Fruit fly (Drosophila melanogaster) whole organism, embryonic: ENCODE data around the gene Cad96Cb.
A peak's percentile ranks its signal among the peaks of the same experiment; 100 is the strongest.

ENCODE experiments used
- CG10209 ChIP-seq: fragments of 200-800 bp; sonication (Bioruptor generic); optimal IDR thresholded peaks from 3 replicates; lab custom pipeline; 2017; ENCODE audit warnings: missing biosample characterization, mild to moderate bottlenecking, missing genetic modification characterization, missing genetic modification reagents
- CG11504 ChIP-seq: fragments of 200-800 bp; sonication (Bioruptor generic); optimal IDR thresholded peaks from 3 replicates; lab custom pipeline; 2019; ENCODE audit warnings: missing biosample characterization, mild to moderate bottlenecking, missing genetic modification characterization, moderate library complexity
- CG12236 ChIP-seq: fragments of 200-800 bp; sonication (Bioruptor generic); optimal IDR thresholded peaks from 2 replicates; lab custom pipeline; 2016; ENCODE audit warnings: missing biosample characterization, missing genetic modification characterization
- CG13296 ChIP-seq: fragments of 200-800 bp; sonication (Bioruptor generic); optimal IDR thresholded peaks from 3 replicates; lab custom pipeline; 2018; ENCODE audit warnings: missing biosample characterization, mild to moderate bottlenecking, missing genetic modification characterization
- CG13624 ChIP-seq: fragments of 200-800 bp; sonication (Bioruptor generic); optimal IDR thresholded peaks from 2 replicates; lab custom pipeline; 2016; ENCODE audit warnings: missing biosample characterization, missing genetic modification characterization
- CG14860 ChIP-seq: fragments of 200-800 bp; sonication (Bioruptor generic); IDR thresholded peaks from 3 replicates; pipeline ENCODE4 v1.3.6; 2022; ENCODE audit warnings: missing biosample characterization, missing genetic modification characterization; ENCODE audit not compliant: partially characterized antibody
- CG16815 ChIP-seq: fragments of 200-800 bp; sonication (Bioruptor generic); optimal IDR thresholded peaks from 3 replicates; lab custom pipeline; 2017; ENCODE audit warnings: missing biosample characterization, mild to moderate bottlenecking, missing genetic modification characterization
- CG31441 ChIP-seq: fragments of 200-800 bp; sonication (Bioruptor generic); IDR thresholded peaks from 2 replicates; pipeline ENCODE4 v1.3.6; 2022; ENCODE audit warnings: missing biosample characterization, missing genetic modification characterization
- CG3838 ChIP-seq: fragments of 200-800 bp; sonication (Bioruptor generic); optimal IDR thresholded peaks from 3 replicates; lab custom pipeline; 2016; ENCODE audit warnings: missing biosample characterization, missing genetic modification characterization
- CG4360 ChIP-seq: fragments of 200-800 bp; sonication (Bioruptor generic); IDR thresholded peaks from 2 replicates; pipeline ENCODE4 v1.3.6; 2022; ENCODE audit warnings: missing biosample characterization, missing genetic modification characterization
- CG4404 ChIP-seq: fragments of 200-800 bp; sonication (Bioruptor generic); IDR thresholded peaks from 2 replicates; pipeline ENCODE4 v1.3.6; 2022; ENCODE audit warnings: missing biosample characterization, missing genetic modification characterization
- CG4854 ChIP-seq: fragments of 200-800 bp; sonication (Bioruptor generic); optimal IDR thresholded peaks from 2 replicates; lab custom pipeline; 2016; ENCODE audit warnings: missing biosample characterization, missing genetic modification characterization, inconsistent platforms
- CG6175 ChIP-seq: fragments of 200-800 bp; sonication (Bioruptor generic); IDR thresholded peaks from 3 replicates; pipeline ENCODE4 v1.3.6; 2022; ENCODE audit warnings: missing biosample characterization, missing genetic modification characterization
- CG6254 ChIP-seq: fragments of 200-800 bp; sonication (Bioruptor generic); optimal IDR thresholded peaks from 3 replicates; lab custom pipeline; 2017; ENCODE audit warnings: mild to moderate bottlenecking, missing biosample characterization, missing genetic modification reagents, missing genetic modification characterization
- CG7357 ChIP-seq: fragments of 200-800 bp; sonication (Bioruptor generic); IDR thresholded peaks from 3 replicates; pipeline ENCODE4 v1.3.6; 2022; ENCODE audit warnings: missing biosample characterization, missing genetic modification characterization
- CG9215 ChIP-seq: fragments of 200-800 bp; sonication (Bioruptor generic); IDR thresholded peaks from 2 replicates; pipeline ENCODE4 v1.3.6; 2022; ENCODE audit warnings: missing biosample characterization, missing genetic modification characterization
- CG9817 ChIP-seq: fragments of 200-800 bp; sonication (Bioruptor generic); optimal IDR thresholded peaks from 2 replicates; lab custom pipeline; 2018; ENCODE audit warnings: missing biosample characterization, mild to moderate bottlenecking, missing genetic modification characterization, moderate library complexity
- Fer1 ChIP-seq: fragments of 200-800 bp; sonication (Bioruptor generic); optimal IDR thresholded peaks from 2 replicates; lab custom pipeline; 2017; ENCODE audit warnings: missing biosample characterization, mild to moderate bottlenecking, missing genetic modification characterization
- H2.0 ChIP-seq: fragments of 200-800 bp; sonication (Bioruptor generic); IDR thresholded peaks from 2 replicates; pipeline ENCODE4 v1.3.6; 2022; ENCODE audit warnings: missing biosample characterization, missing genetic modification characterization
- Hr39 ChIP-seq: fragments of >200 bp; optimal IDR thresholded peaks from 2 replicates; lab custom pipeline; 2017
- Lhr ChIP-seq: fragments of 200-800 bp; sonication (Bioruptor generic); optimal IDR thresholded peaks from 3 replicates; lab custom pipeline; 2017; ENCODE audit warnings: mild to moderate bottlenecking, missing biosample characterization, missing genetic modification reagents, missing genetic modification characterization
- Lim3 ChIP-seq: fragments of 200-800 bp; sonication (Bioruptor generic); IDR thresholded peaks from 2 replicates; pipeline ENCODE4 v1.3.6; 2022; ENCODE audit warnings: missing biosample characterization, missing genetic modification characterization
- MESR4 ChIP-seq: fragments of 200-800 bp; sonication (Bioruptor generic); optimal IDR thresholded peaks from 2 replicates; lab custom pipeline; 2018; ENCODE audit warnings: missing biosample characterization, mild to moderate bottlenecking, missing genetic modification characterization, moderate library complexity
- Med ChIP-seq: fragments of 200-800 bp; sonication (Bioruptor generic); peaks from one replicate; lab custom pipeline; 2016; ENCODE audit warnings: missing biosample characterization, missing genetic modification characterization, mild to moderate bottlenecking, inconsistent platforms, moderate library complexity
- Nf-YB ChIP-seq: fragments of 200-800 bp; sonication (Bioruptor generic); optimal IDR thresholded peaks from 3 replicates; lab custom pipeline; 2019; ENCODE audit warnings: missing biosample characterization, mild to moderate bottlenecking, missing genetic modification characterization, moderate library complexity
- NfI ChIP-seq: fragments of 200-800 bp; sonication (Bioruptor generic); optimal IDR thresholded peaks from 3 replicates; lab custom pipeline; 2018; ENCODE audit warnings: missing biosample characterization, mild to moderate bottlenecking, missing genetic modification characterization, moderate library complexity
- Scr ChIP-seq: fragments of 200-800 bp; sonication (Bioruptor generic); IDR thresholded peaks from 2 replicates; pipeline ENCODE4 v1.3.6; 2022; ENCODE audit warnings: missing biosample characterization, missing genetic modification characterization; ENCODE audit not compliant: partially characterized antibody
- Vsx1 ChIP-seq: fragments of 200-800 bp; sonication (Bioruptor generic); optimal IDR thresholded peaks from 2 replicates; lab custom pipeline; 2017; ENCODE audit warnings: missing biosample characterization, mild to moderate bottlenecking, missing genetic modification characterization, missing genetic modification reagents
- ap ChIP-seq: fragments of 200-800 bp; sonication (Bioruptor generic); IDR thresholded peaks from 2 replicates; pipeline ENCODE4 v1.3.6; 2022; ENCODE audit warnings: missing biosample characterization, missing genetic modification characterization
- cato ChIP-seq: fragments of 200-800 bp; sonication (Bioruptor generic); optimal IDR thresholded peaks from 2 replicates; lab custom pipeline; 2016; ENCODE audit warnings: missing biosample characterization, missing genetic modification characterization, borderline replicate concordance
- chn ChIP-seq: fragments of 200-800 bp; sonication (Bioruptor generic); optimal IDR thresholded peaks from 2 replicates; lab custom pipeline; 2016; ENCODE audit warnings: missing biosample characterization, missing genetic modification characterization
- exex ChIP-seq: fragments of 200-800 bp; sonication (Bioruptor generic); optimal IDR thresholded peaks from 4 replicates; lab custom pipeline; 2018; ENCODE audit warnings: missing biosample characterization, mild to moderate bottlenecking, missing genetic modification characterization, moderate library complexity
- fru ChIP-seq: fragments of >200 bp; optimal IDR thresholded peaks from 2 replicates; lab custom pipeline; 2017
- ftz-f1 ChIP-seq: fragments of 200-800 bp; sonication (Bioruptor generic); optimal IDR thresholded peaks from 2 replicates; lab custom pipeline; 2016; ENCODE audit warnings: missing biosample characterization, missing genetic modification characterization
- fu2 ChIP-seq: fragments of 200-800 bp; sonication (Bioruptor generic); optimal IDR thresholded peaks from 2 replicates; lab custom pipeline; 2016; ENCODE audit warnings: missing biosample characterization, missing genetic modification characterization
- h ChIP-seq: fragments of >200 bp; optimal IDR thresholded peaks from 2 replicates; lab custom pipeline; 2017
- lbe ChIP-seq: fragments of 200-800 bp; sonication (Bioruptor generic); optimal IDR thresholded peaks from 2 replicates; lab custom pipeline; 2016; ENCODE audit warnings: missing biosample characterization, mild to moderate bottlenecking, missing genetic modification characterization
- luna ChIP-seq: fragments of 200-800 bp; sonication (Bioruptor generic); optimal IDR thresholded peaks from 2 replicates; lab custom pipeline; 2016; ENCODE audit warnings: missing biosample characterization, missing genetic modification characterization
- psq ChIP-seq: fragments of 200-800 bp; sonication (Bioruptor generic); optimal IDR thresholded peaks from 2 replicates; lab custom pipeline; 2017; ENCODE audit warnings: missing biosample characterization, missing genetic modification characterization
- ranshi ChIP-seq: fragments of 200-800 bp; sonication (Bioruptor generic); IDR thresholded peaks from 2 replicates; pipeline ENCODE4 v1.3.6; 2022; ENCODE audit warnings: missing biosample characterization, missing genetic modification characterization
- sim ChIP-seq: fragments of 200-800 bp; sonication (Bioruptor generic); IDR thresholded peaks from 2 replicates; pipeline ENCODE4 v1.3.6; 2022; ENCODE audit warnings: missing biosample characterization, missing genetic modification characterization
- sob ChIP-seq: fragments of 200-800 bp; sonication (Bioruptor generic); IDR thresholded peaks from 2 replicates; pipeline ENCODE4 v1.3.6; 2022; ENCODE audit warnings: missing biosample characterization, missing genetic modification characterization
- tup ChIP-seq: fragments of 200-800 bp; sonication (Bioruptor generic); optimal IDR thresholded peaks from 2 replicates; lab custom pipeline; 2016; ENCODE audit warnings: missing biosample characterization, mild to moderate bottlenecking, missing genetic modification characterization, moderate library complexity
- vnd ChIP-seq: fragments of 200-800 bp; sonication (Bioruptor generic); IDR thresholded peaks from 3 replicates; pipeline ENCODE4 v1.3.6; 2022; ENCODE audit warnings: missing biosample characterization, missing genetic modification characterization; ENCODE audit not compliant: partially characterized antibody
- zf30C ChIP-seq: fragments of 200-800 bp; sonication (Bioruptor generic); optimal IDR thresholded peaks from 3 replicates; lab custom pipeline; 2018; ENCODE audit warnings: missing biosample characterization, mild to moderate bottlenecking, missing genetic modification characterization

The Cad96Cb gene

DNA sequence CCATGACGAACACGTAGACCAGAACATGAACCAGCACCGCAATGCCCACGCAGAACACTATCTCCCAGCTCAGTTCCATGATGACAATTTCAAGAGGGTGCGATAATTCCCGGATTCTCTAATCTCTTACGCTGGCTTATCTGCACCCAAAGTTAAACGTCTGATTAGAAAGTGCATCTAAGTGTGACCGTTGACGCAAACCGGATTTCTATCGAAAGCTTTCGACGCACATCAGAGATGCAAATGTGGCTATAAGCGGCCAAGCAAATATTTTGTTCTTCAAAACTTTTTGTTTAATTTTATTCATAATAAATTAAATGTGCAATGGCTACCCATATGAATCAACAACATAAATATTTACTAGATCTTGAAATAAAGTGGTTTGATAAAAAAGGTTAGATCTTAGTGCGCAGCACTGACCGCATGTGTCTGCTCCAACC lies 30.2 kb upstream of the Cad96Cb start, which contains the start of the genes Kdsr and CG11858 (continued):
- TF ChIP-seq sim (GFP tag; lab: Robert Waterston, UW) (0 out of 2 replicates have a peak, but pooled peaks have one; percentile 17), CG31441 (no peak; the same call in 1 of the 2 replicates), CG7357 (GFP tag; lab: Robert Waterston, UW) (peak; percentile 53; the same call in 1 of the 3 replicates), zf30C (no peak), tup (GFP tag; lab: Kevin White, UChicago) (peak; percentile 9), CG4404 (GFP tag; lab: Robert Waterston, UW) (peak; percentile 47; the same call in 1 of the 2 replicates), CG11504 (tag; lab: Kevin White, UChicago) (no peak), Med (GFP tag; lab: Kevin White, UChicago) (peak; percentile 95), vnd (GFP tag; lab: Robert Waterston, UW) (0 out of 3 replicates have a peak, but pooled peaks have one; percentile 23), CG16815 (GFP tag; lab: Kevin White, UChicago) (peak; percentile 13), CG14860 (no peak), CG6254 (GFP tag; lab: Kevin White, UChicago) (no peak), CG3838 (GFP tag; lab: Kevin White, UChicago) (peak; percentile 42), Scr (GFP tag; lab: Robert Waterston, UW) (peak; percentile 40), h (lab: Kevin White, UChicago) (no peak), ap (GFP tag; lab: Robert Waterston, UW) (no peak), CG13624 (GFP tag; lab: Kevin White, UChicago) (peak; percentile 61), fu2 (GFP tag; lab: Kevin White, UChicago) (peak; percentile 21), ranshi (GFP tag; lab: Robert Waterston, UW) (peak; percentile 54; the same call in 1 of the 2 replicates), CG13296 (GFP tag; lab: Kevin White, UChicago) (peak; percentile 56), ftz-f1 (GFP tag; lab: Kevin White, UChicago) (peak; percentile 25), luna (GFP tag; lab: Kevin White, UChicago) (peak; percentile 40), MESR4 (GFP tag; lab: Kevin White, UChicago) (peak; percentile 43), CG10209 (GFP tag; lab: Kevin White, UChicago) (peak; percentile 38), CG6175 (no peak), Lim3 (GFP tag; lab: Robert Waterston, UW) (no peak), sob (GFP tag; lab: Robert Waterston, UW) (peak; percentile 72), CG9215 (GFP tag; lab: Robert Waterston, UW) (peak; percentile 59), CG4360 (no peak), CG12236 (no peak), fru (lab: Kevin White, UChicago) (no peak), Fer1 (GFP tag; lab: Kevin White, UChicago) (peak; percentile 77), CG4854 (peak; percentile 55), Nf-YB (peak; percentile 5), cato (GFP tag; lab: Kevin White, UChicago) (no peak), Lhr (GFP tag; lab: Kevin White, UChicago) (peak; percentile 37), lbe (no peak), psq (GFP tag; lab: Kevin White, UChicago) (peak; percentile 9), chn (GFP tag; lab: Kevin White, UChicago) (peak; percentile 65), CG9817 (tag; lab: Kevin White, UChicago) (peak; percentile 65), NfI (GFP tag; lab: Kevin White, UChicago) (peak; percentile 40), Hr39 (lab: Kevin White, UChicago) (no peak), Vsx1 (GFP tag; lab: Kevin White, UChicago) (no peak), H2.0 (GFP tag; lab: Robert Waterston, UW) (peak; percentile 60; the same call in 1 of the 2 replicates), exex (tag; lab: Kevin White, UChicago) (peak; percentile 63)
